Worm (Caenorhabditis elegans) whole organism, L1 larva: Measurements from ENCODE around the gene F53H2.3.

Experiments
- aly-2 ChIP-seq: fragments of 150-350 bp; optimal IDR thresholded peaks from 2 replicates; lab custom pipeline; 2014; ENCODE audit warnings: missing biosample characterization, missing genetic modification characterization
- elt-3 ChIP-seq, 6 experiments: fragments of 150-350 bp in 1 of 6; sonication (generic microtip); optimal IDR thresholded peaks; 2 replicates each; lab custom pipeline; 2017 to 2018; ENCODE audit warnings: missing biosample characterization in 6 of 6, missing genetic modification characterization in 6 of 6, inconsistent platforms in 1 of 6
- irx-1 ChIP-seq: sonication (generic microtip); optimal IDR thresholded peaks from 2 replicates; lab custom pipeline; 2016; ENCODE audit warnings: missing genetic modification characterization, missing compliant biosample characterization
- lsy-2 ChIP-seq, 2 experiments: fragments of 150-350 bp; optimal IDR thresholded peaks; 2 replicates each; lab custom pipeline; 2014; ENCODE audit warnings: missing biosample characterization in 2 of 2, missing genetic modification characterization in 2 of 2
- tbx-2 ChIP-seq: sonication (generic microtip); optimal IDR thresholded peaks from 2 replicates; lab custom pipeline; 2016; ENCODE audit warnings: missing genetic modification characterization, missing compliant biosample characterization
- unc-86 ChIP-seq: sonication (generic microtip); optimal IDR thresholded peaks from 2 replicates; lab custom pipeline; 2016; ENCODE audit warnings: missing genetic modification characterization, missing compliant biosample characterization

DNA sequence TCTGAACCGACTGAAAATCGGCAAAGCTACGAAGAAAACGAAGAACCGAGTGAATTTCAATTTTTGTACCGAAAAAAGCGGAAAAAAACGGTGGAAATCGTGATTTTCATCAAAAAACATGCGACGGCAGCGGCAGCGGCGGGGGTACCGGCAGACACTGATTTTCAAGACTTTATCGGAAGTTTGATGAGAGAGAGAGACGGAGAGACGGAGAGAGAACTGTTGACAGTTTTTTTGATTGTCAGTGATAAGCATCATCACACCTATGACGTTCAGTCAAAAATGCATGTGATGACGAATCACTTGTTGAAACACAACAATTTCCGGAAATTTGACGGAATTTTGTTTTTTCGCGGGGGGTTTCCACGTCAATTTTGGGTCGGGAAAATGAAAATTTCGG lies 1.9 kb upstream of the F53H2.3 start:
- TF ChIP-seq aly-2 (tag; lab: Kevin White, UChicago) (no peak), elt-3 (tag; optimal IDR thresholded peaks at IDR 0.05; lab: Kevin White, UChicago) (peak in 2 of 6 experiments; percentile 7 to 16), unc-86 (tag; lab: Kevin White, UChicago) (no peak), irx-1 (tag; lab: Kevin White, UChicago) (no peak), tbx-2 (tag; lab: Kevin White, UChicago) (no peak), lsy-2 (tag; optimal IDR thresholded peaks at IDR 0.05; lab: Kevin White, UChicago) (no peak)
